Fruit fly (Drosophila melanogaster): Measurements from ENCODE around the gene chp.

DNA sequence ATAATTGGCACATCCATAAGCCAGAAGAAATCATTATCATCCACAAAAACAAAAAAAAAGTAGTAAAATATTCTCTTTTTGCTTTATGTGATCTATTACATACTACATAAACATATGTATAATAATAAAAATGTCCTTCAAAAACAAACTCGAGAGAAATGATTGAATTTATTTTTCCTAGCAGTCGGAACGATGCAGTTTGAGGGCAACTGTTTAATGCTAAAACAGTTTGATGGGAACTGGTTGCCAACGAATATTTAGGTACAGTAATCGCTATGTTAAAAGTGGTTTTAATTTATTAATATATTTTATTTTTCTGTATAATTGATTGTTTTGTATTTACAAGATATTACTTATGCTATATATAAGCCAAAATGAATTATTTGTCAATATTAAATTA is 20.6 kb upstream of the chp start:
- no peak for TF ChIP-seq Sin3A (optimal IDR thresholded peaks at IDR 0.05)
- no peak for TF ChIP-seq ttk (optimal IDR thresholded peaks at IDR 0.05)
- TF ChIP-seq h (optimal IDR thresholded peaks at IDR 0.05) = no peak
- TF ChIP-seq psq (optimal IDR thresholded peaks at IDR 0.05) = no peak
- no peak for TF ChIP-seq Myc (optimal IDR thresholded peaks at IDR 0.05)

Measured in Kc167 (cell line).